Worm (Caenorhabditis elegans): ENCODE results near the gene srr-6.

The srr-6 gene

DNA sequence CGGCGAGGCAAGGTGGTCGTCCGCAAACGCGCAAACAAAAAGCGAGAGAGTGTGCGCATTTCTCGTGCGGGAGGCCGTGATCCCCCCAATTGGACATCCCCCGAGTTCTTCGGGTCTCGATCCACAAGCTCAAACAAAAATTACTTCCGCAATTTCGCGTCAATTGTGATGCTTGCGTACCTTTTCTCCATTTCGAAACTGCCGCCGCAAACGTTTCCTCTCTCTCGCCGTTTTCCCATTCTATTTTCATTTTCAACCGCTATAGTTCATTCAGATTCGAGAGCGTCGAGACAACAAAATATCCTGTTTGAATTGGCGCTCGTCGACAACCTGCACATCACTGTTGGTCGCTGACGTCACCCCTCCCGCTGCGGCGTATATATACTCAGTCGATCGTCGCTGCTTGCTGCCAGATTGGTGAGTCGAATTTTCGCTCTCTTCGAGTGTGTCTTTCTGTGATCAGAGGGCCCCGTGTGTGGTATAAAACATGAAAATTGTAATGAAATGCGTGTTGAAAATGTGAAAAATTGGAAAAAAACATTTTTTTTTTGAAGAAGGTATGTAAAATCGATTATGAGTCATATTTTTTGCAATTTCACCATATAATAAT, 36.8 kb downstream of the srr-6 start, which contains the start of the genes pqn-51 and K11D12.14 (continued):
- TF ChIP-seq nhr-237 (tag; optimal IDR thresholded peaks at IDR 0.05), result peak; percentile 75
- peak; percentile 95 for TF ChIP-seq irx-1 (tag; optimal IDR thresholded peaks at IDR 0.05)
- TF ChIP-seq nhr-19 (GFP tag; conservative IDR thresholded peaks at IDR 0.05), result peak; percentile 98
- TF ChIP-seq nhr-12 (tag; optimal IDR thresholded peaks at IDR 0.05), result peak; percentile 8
- TF ChIP-seq nhr-71 (tag; optimal IDR thresholded peaks at IDR 0.05), result peak; percentile 99
- TF ChIP-seq pax-3 (tag; optimal IDR thresholded peaks at IDR 0.05), result peak; percentile 91
- peak; percentile 84 for TF ChIP-seq skn-1 (tag; optimal IDR thresholded peaks at IDR 0.05)
- peak; percentile 74 for TF ChIP-seq aly-2 (tag; optimal IDR thresholded peaks at IDR 0.05)
- TF ChIP-seq blmp-1 (tag; optimal IDR thresholded peaks at IDR 0.05), result peak; percentile 99
- TF ChIP-seq aha-1 (tag; optimal IDR thresholded peaks at IDR 0.05), result no peak
- no peak for TF ChIP-seq Y116A8C.19 (tag; optimal IDR thresholded peaks at IDR 0.05; ENCODE audit: borderline replicate concordance)
- peak in 1 of 2 experiments; percentile 88 for TF ChIP-seq mdl-1 (tag; optimal IDR thresholded peaks at IDR 0.05)
- TF ChIP-seq xbp-1 (tag; optimal IDR thresholded peaks at IDR 0.05), result peak; percentile 99
- peak; percentile 95 for TF ChIP-seq mab-9 (GFP tag; IDR thresholded peaks at IDR 0.05)
- TF ChIP-seq ets-5 (GFP tag; IDR thresholded peaks at IDR 0.05), result peak; percentile 96; the same call in 1 of the 2 replicates
- TF ChIP-seq hlh-4 (tag; optimal IDR thresholded peaks at IDR 0.05), result peak; percentile 46
- peak; percentile 51 for TF ChIP-seq C34B4.2 (tag; optimal IDR thresholded peaks at IDR 0.05)
- TF ChIP-seq F16B12.6 (tag; optimal IDR thresholded peaks at IDR 0.05), result peak; percentile 94
- TF ChIP-seq snpc-4 (tag; optimal IDR thresholded peaks at IDR 0.05), result peak; percentile 71
- TF ChIP-seq pqm-1 (tag; optimal IDR thresholded peaks at IDR 0.05), result no peak
- peak; percentile 97 for TF ChIP-seq grh-1 (GFP tag; IDR thresholded peaks at IDR 0.05)
- TF ChIP-seq sptf-1 (tag; optimal IDR thresholded peaks at IDR 0.05), result no peak
- peak; percentile 91 for TF ChIP-seq lin-13 (GFP tag; optimal IDR thresholded peaks at IDR 0.05)
- TF ChIP-seq nhr-77 (tag; optimal IDR thresholded peaks at IDR 0.05), result peak; percentile 97
- TF ChIP-seq lin-14 (GFP tag; optimal IDR thresholded peaks at IDR 0.05), result peak; percentile 98
- no peak for TF ChIP-seq ces-1 (GFP tag; optimal IDR thresholded peaks at IDR 0.05)
- TF ChIP-seq nhr-47 (tag; optimal IDR thresholded peaks at IDR 0.05), result peak; percentile 98
- TF ChIP-seq efl-3 (GFP tag; optimal IDR thresholded peaks at IDR 0.05), result no peak
- peak; percentile 98 for TF ChIP-seq fkh-8 (tag; optimal IDR thresholded peaks at IDR 0.05)
- peak; percentile 69 for TF ChIP-seq ceh-63 (GFP tag; optimal IDR thresholded peaks at IDR 0.05)
- TF ChIP-seq ztf-11 (tag; optimal IDR thresholded peaks at IDR 0.05), result peak in 1 of 2 experiments; percentile 60
- peak in 1 of 2 experiments; percentile 74 for TF ChIP-seq egl-27 (tag; optimal IDR thresholded peaks at IDR 0.05)
- peak; percentile 90 for TF ChIP-seq zip-4 (GFP tag; optimal IDR thresholded peaks at IDR 0.05)
- TF ChIP-seq fos-1 (tag; optimal IDR thresholded peaks at IDR 0.05), result peak; percentile 90
- peak; percentile 82 to 95 for TF ChIP-seq efl-1 (optimal IDR thresholded peaks at IDR 0.05)
- peak; percentile 92 to 99 for TF ChIP-seq efl-1 (GFP tag; optimal IDR thresholded peaks at IDR 0.05 in 1 of 2)
- TF ChIP-seq ztf-4 (tag; optimal IDR thresholded peaks at IDR 0.05), result peak; percentile 93
- TF ChIP-seq fkh-4 (tag; optimal IDR thresholded peaks at IDR 0.05; ENCODE audit: borderline replicate concordance), result peak; percentile 60
- TF ChIP-seq C16A3.4 (tag; optimal IDR thresholded peaks at IDR 0.05), result peak; percentile 91
- peak; percentile 90 for TF ChIP-seq fkh-10 (GFP tag; optimal IDR thresholded peaks at IDR 0.05)
- TF ChIP-seq elt-3 (tag; optimal IDR thresholded peaks at IDR 0.05), result peak in 4 of 6 experiments; percentile 32 to 84 (median 57)
- peak; percentile 84 for TF ChIP-seq unc-98 (GFP tag; IDR thresholded peaks at IDR 0.05)
- TF ChIP-seq alr-1 (tag; optimal IDR thresholded peaks at IDR 0.05; ENCODE audit: borderline replicate concordance), result no peak
